Worm (Caenorhabditis elegans) whole organism, mixed stage, embryonic: ENCODE data around the gene F25E2.2.

Experiments used
- M03D4.4 ChIP-seq: sonication (generic microtip); optimal IDR thresholded peaks from 2 replicates; lab custom pipeline; 2017; ENCODE audit warnings: mild to moderate bottlenecking, missing genetic modification characterization, missing compliant biosample characterization
- bed-3 ChIP-seq: fragments of 200-800 bp; sonication (Bioruptor generic); optimal IDR thresholded peaks from 3 replicates; lab custom pipeline; 2018; ENCODE audit warnings: mild to moderate bottlenecking, missing genetic modification characterization, moderate library complexity, missing compliant biosample characterization
- blmp-1 ChIP-seq: fragments of 150-350 bp; optimal IDR thresholded peaks from 2 replicates; lab custom pipeline; 2014; ENCODE audit warnings: missing biosample characterization, missing genetic modification characterization
- ceh-39 ChIP-seq: fragments of 150-350 bp; optimal IDR thresholded peaks from 2 replicates; lab custom pipeline; 2014; ENCODE audit warnings: missing biosample characterization, missing genetic modification characterization
- ceh-43 ChIP-seq: fragments of 200-800 bp; sonication (Bioruptor generic); optimal IDR thresholded peaks from 2 replicates; lab custom pipeline; 2018; ENCODE audit warnings: mild to moderate bottlenecking, missing genetic modification characterization, moderate library complexity, missing compliant biosample characterization
- ceh-83 ChIP-seq: fragments of 200-800 bp; sonication (Bioruptor generic); optimal IDR thresholded peaks from 2 replicates; lab custom pipeline; 2018; ENCODE audit warnings: mild to moderate bottlenecking, missing genetic modification characterization, missing compliant biosample characterization
- ces-1 ChIP-seq: fragments of 150-350 bp; optimal IDR thresholded peaks from 2 replicates; lab custom pipeline; 2014; ENCODE audit warnings: missing biosample characterization, missing genetic modification reagents, missing genetic modification characterization
- cnd-1 ChIP-seq: fragments of 200-800 bp; sonication (Bioruptor generic); optimal IDR thresholded peaks from 2 replicates; lab custom pipeline; 2018; ENCODE audit warnings: mild to moderate bottlenecking, missing genetic modification characterization, missing compliant biosample characterization
- drap-1 ChIP-seq: fragments of 200-800 bp; sonication (Bioruptor generic); optimal IDR thresholded peaks from 3 replicates; lab custom pipeline; 2018; ENCODE audit warnings: mild to moderate bottlenecking, missing genetic modification characterization, missing compliant biosample characterization
- elt-1 ChIP-seq: sonication (generic microtip); optimal IDR thresholded peaks from 2 replicates; lab custom pipeline; 2017; ENCODE audit warnings: missing genetic modification characterization, mild to moderate bottlenecking, missing compliant biosample characterization, antibody characterized with exemption, moderate library complexity, borderline replicate concordance; ENCODE audit not compliant: insufficient read depth
- elt-3 ChIP-seq: fragments of 150-350 bp; optimal IDR thresholded peaks from 2 replicates; lab custom pipeline; 2014; ENCODE audit warnings: missing biosample characterization, missing genetic modification characterization
- flh-1 ChIP-seq: fragments of 200-800 bp; sonication (Bioruptor generic); optimal IDR thresholded peaks from 2 replicates; lab custom pipeline; 2018; ENCODE audit warnings: mild to moderate bottlenecking, missing genetic modification characterization, moderate library complexity, missing compliant biosample characterization
- ham-2 ChIP-seq: fragments of 200-800 bp; sonication (Bioruptor generic); optimal IDR thresholded peaks from 2 replicates; lab custom pipeline; 2018; ENCODE audit warnings: mild to moderate bottlenecking, missing genetic modification characterization, missing compliant biosample characterization
- hlh-1 ChIP-seq: fragments of 150-350 bp; optimal IDR thresholded peaks from 2 replicates; lab custom pipeline; 2014; ENCODE audit warnings: missing biosample characterization, missing genetic modification reagents, missing genetic modification characterization
- lin-13 ChIP-seq: fragments of 150-350 bp; optimal IDR thresholded peaks from 2 replicates; lab custom pipeline; 2014; ENCODE audit warnings: missing biosample characterization, missing genetic modification characterization
- lin-32 ChIP-seq: fragments of 200-800 bp; sonication (Bioruptor generic); optimal IDR thresholded peaks from 2 replicates; lab custom pipeline; 2018; ENCODE audit warnings: mild to moderate bottlenecking, missing genetic modification characterization, missing compliant biosample characterization
- lsy-2 ChIP-seq: fragments of 150-350 bp; optimal IDR thresholded peaks from 2 replicates; lab custom pipeline; 2014; ENCODE audit warnings: missing biosample characterization, missing genetic modification characterization
- mab-5 ChIP-seq: fragments of 150-350 bp; optimal IDR thresholded peaks from 2 replicates; lab custom pipeline; 2014; ENCODE audit warnings: missing biosample characterization, missing genetic modification characterization
- mep-1 ChIP-seq: fragments of 150-350 bp; optimal IDR thresholded peaks from 2 replicates; lab custom pipeline; 2017; ENCODE audit warnings: missing biosample characterization, missing genetic modification reagents, missing genetic modification characterization, inconsistent platforms
- mls-2 ChIP-seq: sonication (generic microtip); optimal IDR thresholded peaks from 2 replicates; lab custom pipeline; 2016; ENCODE audit warnings: mild to moderate bottlenecking, missing genetic modification characterization, moderate library complexity, missing compliant biosample characterization
- nhr-12 ChIP-seq: fragments of 150-350 bp; optimal IDR thresholded peaks from 2 replicates; lab custom pipeline; 2014; ENCODE audit warnings: missing biosample characterization, missing genetic modification characterization
- nhr-2 ChIP-seq: fragments of 150-350 bp; optimal IDR thresholded peaks from 2 replicates; lab custom pipeline; 2014; ENCODE audit warnings: missing biosample characterization, missing genetic modification characterization
- nhr-237 ChIP-seq: fragments of 150-350 bp; optimal IDR thresholded peaks from 2 replicates; lab custom pipeline; 2014; ENCODE audit warnings: missing biosample characterization, missing genetic modification characterization
- nhr-28 ChIP-seq: fragments of 150-350 bp; optimal IDR thresholded peaks from 2 replicates; lab custom pipeline; 2014; ENCODE audit warnings: missing biosample characterization, missing genetic modification characterization
- nhr-76 ChIP-seq: sonication (generic microtip); optimal IDR thresholded peaks from 2 replicates; lab custom pipeline; 2017; ENCODE audit warnings: missing biosample characterization, missing genetic modification characterization
- pha-4 ChIP-seq: fragments of 150-350 bp; optimal IDR thresholded peaks from 2 replicates; lab custom pipeline; 2018; ENCODE audit warnings: missing biosample characterization, missing genetic modification reagents, missing genetic modification characterization
- sem-2 ChIP-seq: fragments of 200-800 bp; sonication (Bioruptor generic); optimal IDR thresholded peaks from 2 replicates; lab custom pipeline; 2018; ENCODE audit warnings: mild to moderate bottlenecking, missing genetic modification characterization, missing compliant biosample characterization
- snpc-4 ChIP-seq: fragments of 150-350 bp; optimal IDR thresholded peaks from 2 replicates; lab custom pipeline; 2014; ENCODE audit warnings: missing biosample characterization, missing genetic modification characterization
- sptf-1 ChIP-seq: sonication (generic microtip); optimal IDR thresholded peaks from 2 replicates; lab custom pipeline; 2017; ENCODE audit warnings: mild to moderate bottlenecking, missing genetic modification characterization, moderate library complexity, missing compliant biosample characterization
- tbx-8 ChIP-seq: fragments of 200-800 bp; sonication (Bioruptor generic); optimal IDR thresholded peaks from 2 replicates; lab custom pipeline; 2018; ENCODE audit warnings: mild to moderate bottlenecking, missing genetic modification characterization, moderate library complexity, missing compliant biosample characterization
- unc-120 ChIP-seq: sonication (generic microtip); optimal IDR thresholded peaks from 2 replicates; lab custom pipeline; 2017; ENCODE audit warnings: missing genetic modification characterization, missing compliant biosample characterization; ENCODE audit not compliant: poor library complexity, severe bottlenecking
- unc-39 ChIP-seq: fragments of 150-350 bp; optimal IDR thresholded peaks from 2 replicates; lab custom pipeline; 2014; ENCODE audit warnings: missing biosample characterization, missing genetic modification characterization
- unc-62 ChIP-seq: fragments of 150-350 bp; optimal IDR thresholded peaks from 2 replicates; lab custom pipeline; 2014; ENCODE audit warnings: missing biosample characterization, missing genetic modification reagents, missing genetic modification characterization
- zip-8 ChIP-seq: fragments of 150-350 bp; optimal IDR thresholded peaks from 2 replicates; lab custom pipeline; 2014; ENCODE audit warnings: missing biosample characterization, missing genetic modification characterization
- ztf-11 ChIP-seq: fragments of 150-350 bp; optimal IDR thresholded peaks from 2 replicates; lab custom pipeline; 2014; ENCODE audit warnings: missing biosample characterization, missing genetic modification characterization

Gene F25E2.2

ce11 chrX:760579-760978 lies 50.0 kb downstream of the F25E2.2 start:
- TF ChIP-seq snpc-4 (tag; lab: Kevin White, UChicago) (no peak), mep-1 (peak; percentile 46), ceh-83 (no peak), sem-2 (GFP tag; lab: Kevin White, UChicago) (no peak), hlh-1 (no peak), ceh-43 (no peak), elt-1 (no peak), unc-62 (GFP tag; lab: Kevin White, UChicago) (no peak), unc-39 (tag; lab: Kevin White, UChicago) (no peak), elt-3 (tag; lab: Kevin White, UChicago) (no peak), ztf-11 (tag; lab: Kevin White, UChicago) (no peak), cnd-1 (tag; lab: Kevin White, UChicago) (no peak), lsy-2 (tag; lab: Kevin White, UChicago) (no peak), flh-1 (GFP tag; lab: Kevin White, UChicago) (no peak), nhr-237 (tag; lab: Kevin White, UChicago) (no peak), nhr-12 (no peak), tbx-8 (no peak), lin-32 (GFP tag; lab: Kevin White, UChicago) (no peak), nhr-76 (tag; lab: Kevin White, UChicago) (no peak), nhr-28 (tag; lab: Kevin White, UChicago) (no peak), pha-4 (tag; lab: Kevin White, UChicago) (peak; percentile 33), blmp-1 (tag; lab: Kevin White, UChicago) (no peak), bed-3 (no peak), zip-8 (tag; lab: Kevin White, UChicago) (no peak), drap-1 (peak; percentile 51), ces-1 (GFP tag; lab: Kevin White, UChicago) (peak; percentile 85), nhr-2 (no peak), mls-2 (peak; percentile 72), sptf-1 (tag; lab: Kevin White, UChicago) (peak; percentile 61), ham-2 (no peak), ceh-39 (tag; lab: Kevin White, UChicago) (no peak), lin-13 (tag; lab: Kevin White, UChicago) (no peak), mab-5 (tag; lab: Kevin White, UChicago) (no peak), unc-120 (peak; percentile 12), M03D4.4 (tag; lab: Kevin White, UChicago) (peak; percentile 27)

- TF ChIP-seq ceh-39 (tag; lab: Kevin White, UChicago) (no peak), nhr-2 (no peak), bed-3 (no peak), lin-13 (tag; lab: Kevin White, UChicago) (no peak), nhr-76 (tag; lab: Kevin White, UChicago) (no peak), hlh-1 (no peak), tbx-8 (no peak), ceh-83 (no peak)
Measured at ce11 chrX:759634-760033, 51.0 kb downstream of the F25E2.2 start, which contains the start of gene aex-3. TSS of gene aex-3 (minus strand) at chrX:759734.
